Worm (Caenorhabditis elegans) whole organism, dauer: ENCODE measurements around the gene grd-12.

Experiments used
- unc-62 ChIP-seq: sonication (generic microtip); optimal IDR thresholded peaks from 2 replicates; lab custom pipeline; 2017; ENCODE audit warnings: missing biosample characterization, missing genetic modification reagents, missing genetic modification characterization

grd-12 gene

ce11 chrV:14978205-14978751, at the start of gene grd-12, which contains the start of gene F02D8.1:
Gene grd-12, plus strand, starts transcription at chrV:14978505.
Gene F02D8.1, minus strand, starts transcription at chrV:14978701.
- TF ChIP-seq unc-62 (GFP tag; lab: Kevin White, UChicago) = no peak

- no peak for TF ChIP-seq unc-62 (GFP tag; lab: Kevin White, UChicago)
These were observed 48.1 kb upstream of the grd-12 start for ce11 chrV:14930168-14930567.

- TF ChIP-seq unc-62 (GFP tag; lab: Kevin White, UChicago) = no peak
These were observed 44.7 kb upstream of the grd-12 start for ce11 chrV:14933450-14934218.

- no peak for TF ChIP-seq unc-62 (GFP tag; lab: Kevin White, UChicago)
These were observed 41.7 kb upstream of the grd-12 start, which contains the start of gene C30G7.2 for ce11 chrV:14936587-14936986. Gene C30G7.2, plus strand, starts transcription at chrV:14936887.

ce11 chrV:14942898-14943297, 35.4 kb upstream of the grd-12 start:
- no peak for TF ChIP-seq unc-62 (GFP tag; lab: Kevin White, UChicago)

ce11 chrV:14943774-14944173, 34.5 kb upstream of the grd-12 start:
- TF ChIP-seq unc-62 (GFP tag; lab: Kevin White, UChicago) = no peak

- no peak for TF ChIP-seq unc-62 (GFP tag; lab: Kevin White, UChicago)
These were observed 33.2 kb upstream of the grd-12 start for ce11 chrV:14945124-14945523.

- TF ChIP-seq unc-62 (GFP tag; lab: Kevin White, UChicago) = no peak
These were observed 32.6 kb upstream of the grd-12 start, which contains the start of gene C30G7.3 for ce11 chrV:14945697-14946096. Gene C30G7.3, minus strand, starts transcription at chrV:14945704.

ce11 chrV:14947022-14947421, 31.3 kb upstream of the grd-12 start, which contains the start of gene C30G7.4:
Gene C30G7.4, minus strand, starts transcription at chrV:14947122.
- TF ChIP-seq unc-62 (GFP tag; lab: Kevin White, UChicago) = no peak

- no peak for TF ChIP-seq unc-62 (GFP tag; lab: Kevin White, UChicago)
These were observed 29.7 kb upstream of the grd-12 start for ce11 chrV:14948566-14948965.

ce11 chrV:14949477-14949876, 28.8 kb upstream of the grd-12 start, which contains the start of gene hil-1:
Gene hil-1, plus strand, starts transcription at chrV:14949777.
- no peak for TF ChIP-seq unc-62 (GFP tag; lab: Kevin White, UChicago)

- no peak for TF ChIP-seq unc-62 (GFP tag; lab: Kevin White, UChicago)
These were observed 23.7 kb upstream of the grd-12 start, which contains the start of gene C30G7.5 for ce11 chrV:14954633-14955032. Gene C30G7.5, minus strand, starts transcription at chrV:14954733.

ce11 chrV:14955676-14956075, 22.6 kb upstream of the grd-12 start, which contains the start of gene F02D8.9:
Gene F02D8.9, minus strand, starts transcription at chrV:14955776.
- no peak for TF ChIP-seq unc-62 (GFP tag; lab: Kevin White, UChicago)

- TF ChIP-seq unc-62 (GFP tag; lab: Kevin White, UChicago) = no peak
These were observed 7.2 kb upstream of the grd-12 start, which contains the start of gene nlp-59 for ce11 chrV:14971136-14971535. Gene nlp-59, plus strand, starts transcription at chrV:14971436.

- TF ChIP-seq unc-62 (GFP tag; lab: Kevin White, UChicago) = no peak
These were observed 1.6 kb downstream of the grd-12 start, which contains the start of gene xbx-1 for ce11 chrV:14979937-14980336. Gene xbx-1, plus strand, starts transcription at chrV:14980237.

- TF ChIP-seq unc-62 (GFP tag; lab: Kevin White, UChicago) = no peak
These were observed 6.3 kb downstream of the grd-12 start, which contains the start of gene F02D8.4 for ce11 chrV:14984593-14984992. Gene F02D8.4, plus strand, starts transcription at chrV:14984893.
